Worm (Caenorhabditis elegans) whole organism, L4 larva: ENCODE data around the gene clec-213.

Experiments
- F26F4.8 ChIP-seq: fragments of 200-800 bp; sonication (Bioruptor generic); conservative IDR thresholded peaks from 2 replicates; pipeline ENCODE4 v1.3.6; 2022; ENCODE audit warnings: missing genetic modification characterization, missing compliant biosample characterization
- T20F7.1 ChIP-seq: fragments of 200-800 bp; sonication (Bioruptor generic); optimal IDR thresholded peaks from 2 replicates; lab custom pipeline; 2018; ENCODE audit warnings: mild to moderate bottlenecking, missing genetic modification characterization, missing compliant biosample characterization
- Y105C5A.15 ChIP-seq: fragments of 200-800 bp; sonication (Bioruptor generic); IDR thresholded peaks from 2 replicates; pipeline ENCODE4 v1.3.6; 2022; ENCODE audit warnings: missing genetic modification characterization, missing compliant biosample characterization
- Y5F2A.4 ChIP-seq: fragments of 200-800 bp; sonication (Bioruptor generic); optimal IDR thresholded peaks from 2 replicates; lab custom pipeline; 2018; ENCODE audit warnings: mild to moderate bottlenecking, missing genetic modification characterization, missing compliant biosample characterization
- aha-1 ChIP-seq: fragments of 150-350 bp; peaks from one replicate; lab custom pipeline; 2014; ENCODE audit warnings: missing biosample characterization, missing genetic modification characterization
- aly-2 ChIP-seq: sonication (generic microtip); optimal IDR thresholded peaks from 2 replicates; lab custom pipeline; 2018; ENCODE audit warnings: missing biosample characterization, missing genetic modification characterization
- attf-4 ChIP-seq: sonication (generic microtip); optimal IDR thresholded peaks from 3 replicates; lab custom pipeline; 2017; ENCODE audit warnings: missing biosample characterization, missing genetic modification characterization
- ceh-20 ChIP-seq: fragments of 200-800 bp; sonication (Bioruptor generic); IDR thresholded peaks from 2 replicates; pipeline ENCODE4 v1.3.6; 2022; ENCODE audit warnings: missing genetic modification reagents, missing genetic modification characterization, missing compliant biosample characterization
- ceh-62 ChIP-seq: sonication (generic microtip); optimal IDR thresholded peaks from 2 replicates; lab custom pipeline; 2017; ENCODE audit warnings: missing biosample characterization, missing genetic modification characterization
- ctbp-1 ChIP-seq: fragments of 200-800 bp; sonication (Bioruptor generic); IDR thresholded peaks from 2 replicates; pipeline ENCODE4 v1.3.6; 2022; ENCODE audit warnings: missing genetic modification reagents, missing genetic modification characterization, missing compliant biosample characterization
- daf-12 ChIP-seq: fragments of 150-350 bp; optimal IDR thresholded peaks from 2 replicates; lab custom pipeline; 2014; ENCODE audit warnings: missing biosample characterization, missing genetic modification reagents, missing genetic modification characterization
- dmd-6 ChIP-seq: fragments of 200-800 bp; sonication (Bioruptor generic); IDR thresholded peaks from 2 replicates; pipeline ENCODE4 v1.3.6; 2022; ENCODE audit warnings: missing genetic modification reagents, missing genetic modification characterization, missing compliant biosample characterization
- duxl-1 ChIP-seq: sonication (generic microtip); optimal IDR thresholded peaks from 2 replicates; lab custom pipeline; 2016; ENCODE audit warnings: mild to moderate bottlenecking, missing genetic modification characterization, moderate library complexity, missing compliant biosample characterization; ENCODE audit not compliant: poor library complexity
- egl-27 ChIP-seq: sonication (generic microtip); optimal IDR thresholded peaks from 3 replicates; lab custom pipeline; 2017; ENCODE audit warnings: missing biosample characterization, missing genetic modification reagents, missing genetic modification characterization
- egl-43 ChIP-seq: fragments of 200-800 bp; sonication (Bioruptor generic); IDR thresholded peaks from 2 replicates; pipeline ENCODE4 v1.3.6; 2022; ENCODE audit warnings: missing genetic modification reagents, missing genetic modification characterization, missing compliant biosample characterization
- fkh-10 ChIP-seq: fragments of 150-350 bp; optimal IDR thresholded peaks from 2 replicates; lab custom pipeline; 2014; ENCODE audit warnings: missing biosample characterization, missing genetic modification reagents, missing genetic modification characterization
- hlh-11 ChIP-seq: fragments of 200-800 bp; sonication (Bioruptor generic); optimal IDR thresholded peaks from 2 replicates; lab custom pipeline; 2018; ENCODE audit warnings: mild to moderate bottlenecking, missing genetic modification characterization, missing compliant biosample characterization
- hlh-30 ChIP-seq: sonication (generic microtip); optimal IDR thresholded peaks from 2 replicates; lab custom pipeline; 2017; ENCODE audit warnings: antibody characterized with exemption, mild to moderate bottlenecking, missing genetic modification characterization, missing compliant biosample characterization; ENCODE audit not compliant: insufficient read depth
- hmg-1.1 ChIP-seq: fragments of 200-800 bp; sonication (Bioruptor generic); IDR thresholded peaks from 2 replicates; pipeline ENCODE4 v1.3.6; 2022; ENCODE audit warnings: missing genetic modification reagents, missing genetic modification characterization, missing compliant biosample characterization
- lin-13 ChIP-seq: fragments of 150-350 bp; optimal IDR thresholded peaks from 2 replicates; lab custom pipeline; 2014; ENCODE audit warnings: missing biosample characterization, missing genetic modification reagents, missing genetic modification characterization
- lin-15B ChIP-seq: fragments of 150-350 bp; sonication (generic microtip); optimal IDR thresholded peaks from 3 replicates; lab custom pipeline; 2014; ENCODE audit warnings: missing biosample characterization, missing genetic modification characterization
- lin-29 ChIP-seq: fragments of 200-800 bp; sonication (Bioruptor generic); IDR thresholded peaks from 2 replicates; pipeline ENCODE4 v1.3.6; 2022; ENCODE audit warnings: missing genetic modification reagents, missing genetic modification characterization, missing compliant biosample characterization
- lsy-2 ChIP-seq, 2 experiments: fragments of 150-350 bp in 1 of 2; sonication (generic microtip) in 1 of 2; optimal IDR thresholded peaks; 2 replicates each; lab custom pipeline; 2014 to 2017; ENCODE audit warnings: missing biosample characterization in 2 of 2, missing genetic modification characterization in 2 of 2
- madf-5 ChIP-seq, 2 experiments: fragments of 200-800 bp; sonication (Bioruptor generic); IDR thresholded peaks; 2 replicates each; pipeline ENCODE4 v1.3.6; 2022; ENCODE audit warnings: missing compliant biosample characterization in 2 of 2, missing genetic modification characterization in 2 of 2
- madf-9 ChIP-seq: fragments of 200-800 bp; sonication (Bioruptor generic); conservative IDR thresholded peaks from 2 replicates; pipeline ENCODE4 v1.3.6; 2022; ENCODE audit warnings: missing genetic modification reagents, missing genetic modification characterization, missing compliant biosample characterization
- mep-1 ChIP-seq: fragments of 150-350 bp; sonication (generic microtip); optimal IDR thresholded peaks from 3 replicates; lab custom pipeline; 2014; ENCODE audit warnings: missing biosample characterization, missing genetic modification characterization
- mxl-2 ChIP-seq: fragments of 200-800 bp; sonication (Bioruptor generic); conservative IDR thresholded peaks from 2 replicates; pipeline ENCODE4 v1.3.6; 2022; ENCODE audit warnings: missing genetic modification reagents, missing genetic modification characterization, missing compliant biosample characterization
- nhr-10 ChIP-seq: fragments of 150-350 bp; optimal IDR thresholded peaks from 2 replicates; lab custom pipeline; 2014; ENCODE audit warnings: missing biosample characterization, missing genetic modification characterization
- nhr-111 ChIP-seq: fragments of 200-800 bp; sonication (Bioruptor generic); optimal IDR thresholded peaks from 2 replicates; lab custom pipeline; 2018; ENCODE audit warnings: mild to moderate bottlenecking, missing genetic modification characterization, missing compliant biosample characterization
- nhr-25 ChIP-seq: sonication (generic microtip); optimal IDR thresholded peaks from 2 replicates; lab custom pipeline; 2017; ENCODE audit warnings: missing genetic modification characterization, mild to moderate bottlenecking, missing compliant biosample characterization, antibody characterized with exemption, moderate library complexity, borderline replicate concordance; ENCODE audit not compliant: insufficient read depth
- nhr-28 ChIP-seq: fragments of 150-350 bp; optimal IDR thresholded peaks from 2 replicates; lab custom pipeline; 2014; ENCODE audit warnings: missing biosample characterization, missing genetic modification characterization
- saeg-2 ChIP-seq: fragments of 200-800 bp; sonication (Bioruptor generic); IDR thresholded peaks from 2 replicates; pipeline ENCODE4 v1.3.6; 2022; ENCODE audit warnings: missing genetic modification reagents, missing genetic modification characterization, missing compliant biosample characterization
- snpc-1.2 ChIP-seq: fragments of 200-800 bp; sonication (Bioruptor generic); IDR thresholded peaks from 2 replicates; pipeline ENCODE4 v1.3.6; 2022; ENCODE audit warnings: missing genetic modification reagents, missing genetic modification characterization, missing compliant biosample characterization
- tag-97 ChIP-seq: fragments of 200-800 bp; sonication (Bioruptor generic); IDR thresholded peaks from 2 replicates; pipeline ENCODE4 v1.3.6; 2022; ENCODE audit warnings: missing genetic modification characterization, missing compliant biosample characterization
- tra-1 ChIP-seq: fragments of 200-800 bp; sonication (Bioruptor generic); IDR thresholded peaks from 2 replicates; pipeline ENCODE4 v1.3.6; 2022; ENCODE audit warnings: missing genetic modification reagents, missing genetic modification characterization, missing compliant biosample characterization
- unc-130 ChIP-seq: sonication (generic microtip); optimal IDR thresholded peaks from 2 replicates; lab custom pipeline; 2016; ENCODE audit warnings: missing genetic modification reagents, missing genetic modification characterization, missing compliant biosample characterization
- unc-39 ChIP-seq: sonication (generic microtip); optimal IDR thresholded peaks from 2 replicates; lab custom pipeline; 2017; ENCODE audit warnings: missing biosample characterization, missing genetic modification characterization
- unc-62 ChIP-seq, 3 experiments: fragments of 150-350 bp in 1 of 3; sonication (generic microtip); optimal IDR thresholded peaks in 2 of 3; peaks in 1 of 3; 1 replicate in 1 of 3; 2 replicates in 2 of 3; lab custom pipeline; 2014 to 2017; ENCODE audit warnings: missing biosample characterization in 3 of 3, missing genetic modification characterization in 3 of 3, missing genetic modification reagents in 3 of 3, missing genotype in 1 of 3
- vab-7 ChIP-seq: fragments of 200-800 bp; sonication (Bioruptor generic); IDR thresholded peaks from 2 replicates; pipeline ENCODE4 v1.3.6; 2022; ENCODE audit warnings: missing genetic modification reagents, missing genetic modification characterization, missing compliant biosample characterization
- zfp-2 ChIP-seq: sonication (generic microtip); optimal IDR thresholded peaks from 2 replicates; lab custom pipeline; 2016; ENCODE audit warnings: mild to moderate bottlenecking, missing genetic modification characterization, missing compliant biosample characterization
- zfp-3 ChIP-seq: fragments of 200-800 bp; sonication (Bioruptor generic); conservative IDR thresholded peaks from 2 replicates; pipeline ENCODE4 v1.3.6; 2022; ENCODE audit warnings: missing genetic modification reagents, missing genetic modification characterization, missing compliant biosample characterization
- zip-2 ChIP-seq: fragments of 150-350 bp; optimal IDR thresholded peaks from 2 replicates; lab custom pipeline; 2014; ENCODE audit warnings: missing biosample characterization, missing genetic modification characterization

clec-213 gene

DNA sequence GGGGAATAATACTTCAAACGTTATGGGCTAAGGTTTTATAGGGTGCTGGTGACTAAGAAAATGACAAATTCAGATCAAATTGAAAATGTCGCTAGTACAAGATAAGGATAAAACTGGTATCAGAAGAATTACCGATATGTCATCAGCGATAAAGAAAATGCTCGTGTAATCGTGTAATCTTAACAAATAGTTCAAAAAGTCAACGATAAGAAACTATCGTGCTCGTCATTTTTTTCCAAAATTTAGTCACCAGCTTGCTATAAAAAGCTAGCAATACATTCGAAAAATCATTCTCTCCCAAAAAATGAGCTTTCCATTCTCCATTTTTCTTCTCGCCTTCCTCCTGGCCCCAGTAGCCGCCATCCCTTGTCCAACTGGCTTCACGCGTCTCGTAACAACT, 32.8 kb downstream of the clec-213 start, which contains the start of gene clec-45 (continued):
- no peak for TF ChIP-seq unc-130 (GFP tag; lab: Kevin White, UChicago)

DNA sequence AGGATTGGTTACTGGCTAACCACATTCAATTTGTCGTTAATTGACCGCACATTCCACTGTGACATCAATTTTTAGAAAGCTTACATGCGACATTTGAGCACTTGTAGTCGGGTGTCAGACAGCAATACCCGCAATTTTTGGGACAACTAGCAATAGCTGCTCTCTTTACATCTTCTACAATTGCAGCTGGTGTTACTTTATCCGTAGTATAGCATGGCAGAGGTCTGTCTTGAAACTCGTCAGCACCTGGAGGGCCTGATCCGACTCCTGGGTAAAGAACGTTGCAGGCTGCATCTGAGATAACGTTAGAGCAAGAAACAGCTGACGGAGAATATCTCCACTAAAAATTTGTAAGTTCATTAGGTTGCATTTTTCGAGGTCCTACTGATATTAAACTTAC, 34.4 kb downstream of the clec-213 start:
- TF ChIP-seq dmd-6 (GFP tag; lab: Robert Waterston, UW): no peak
- TF ChIP-seq mxl-2 (GFP tag; lab: Robert Waterston, UW): no peak
- TF ChIP-seq egl-27 (tag; lab: Kevin White, UChicago): no peak
- TF ChIP-seq vab-7 (GFP tag; lab: Robert Waterston, UW): no peak
- no peak for TF ChIP-seq Y5F2A.4 (GFP tag; lab: Kevin White, UChicago)
- TF ChIP-seq saeg-2 (GFP tag; lab: Robert Waterston, UW): no peak
- no peak for TF ChIP-seq zfp-3 (GFP tag; lab: Robert Waterston, UW)
- no peak for TF ChIP-seq nhr-10 (tag; lab: Kevin White, UChicago)
- TF ChIP-seq hmg-1.1 (GFP tag; lab: Robert Waterston, UW): no peak
- TF ChIP-seq tag-97 (GFP tag; lab: Robert Waterston, UW): no peak
- no peak for TF ChIP-seq nhr-28 (tag; lab: Kevin White, UChicago)
- TF ChIP-seq unc-62 (GFP tag; optimal IDR thresholded peaks at IDR 0.05 in 1 of 2; lab: Kevin White, UChicago): peak in 1 of 2 experiments; percentile 76
- TF ChIP-seq unc-62 (tag; optimal IDR thresholded peaks at IDR 0.05; lab: Kevin White, UChicago): no peak
- TF ChIP-seq madf-5 (GFP tag; IDR thresholded peaks at IDR 0.05; lab: Robert Waterston, UW): no peak
- no peak for TF ChIP-seq aly-2 (tag; lab: Kevin White, UChicago)
- TF ChIP-seq lsy-2 (tag; optimal IDR thresholded peaks at IDR 0.05; lab: Kevin White, UChicago): no peak
- TF ChIP-seq madf-9 (GFP tag; lab: Robert Waterston, UW): no peak
- TF ChIP-seq zfp-2 (tag; lab: Kevin White, UChicago): no peak
- peak; percentile 78 for TF ChIP-seq aha-1 (tag; lab: Kevin White, UChicago)

DNA sequence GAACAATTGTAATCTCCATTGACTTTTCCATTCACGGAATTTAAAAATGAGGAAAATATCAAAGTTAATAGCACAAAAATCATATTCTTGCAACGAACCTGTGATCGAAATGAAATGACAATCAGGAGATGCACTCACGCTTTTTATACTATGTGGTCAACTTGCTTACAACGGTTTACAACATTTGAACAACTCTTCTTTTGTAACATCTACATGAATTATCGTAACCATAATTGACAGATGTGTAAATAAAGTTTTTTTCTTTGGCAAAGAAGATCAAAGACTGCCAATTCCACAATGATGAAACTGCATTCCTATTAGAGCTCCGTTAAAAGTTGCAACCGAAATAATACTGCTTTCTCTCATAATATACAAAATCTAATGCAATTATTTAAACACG, 34.8 kb downstream of the clec-213 start, which contains the start of gene F07C4.10:
Gene F07C4.10, minus strand, starts transcription at position 101 of the 400 bp plus-strand sequence.
- TF ChIP-seq aly-2 (tag; lab: Kevin White, UChicago) (no peak), hlh-11 (tag; lab: Kevin White, UChicago) (no peak), saeg-2 (GFP tag; lab: Robert Waterston, UW) (no peak), attf-4 (tag; lab: Kevin White, UChicago) (no peak), nhr-25 (tag; lab: Kevin White, UChicago) (no peak), ctbp-1 (GFP tag; lab: Robert Waterston, UW) (no peak), lin-29 (no peak), duxl-1 (tag; lab: Kevin White, UChicago) (no peak), egl-43 (GFP tag; lab: Robert Waterston, UW) (no peak), T20F7.1 (GFP tag; lab: Kevin White, UChicago) (no peak), snpc-1.2 (GFP tag; lab: Robert Waterston, UW) (no peak), ceh-62 (tag; lab: Kevin White, UChicago) (no peak), lin-13 (GFP tag; lab: Kevin White, UChicago) (no peak)

DNA sequence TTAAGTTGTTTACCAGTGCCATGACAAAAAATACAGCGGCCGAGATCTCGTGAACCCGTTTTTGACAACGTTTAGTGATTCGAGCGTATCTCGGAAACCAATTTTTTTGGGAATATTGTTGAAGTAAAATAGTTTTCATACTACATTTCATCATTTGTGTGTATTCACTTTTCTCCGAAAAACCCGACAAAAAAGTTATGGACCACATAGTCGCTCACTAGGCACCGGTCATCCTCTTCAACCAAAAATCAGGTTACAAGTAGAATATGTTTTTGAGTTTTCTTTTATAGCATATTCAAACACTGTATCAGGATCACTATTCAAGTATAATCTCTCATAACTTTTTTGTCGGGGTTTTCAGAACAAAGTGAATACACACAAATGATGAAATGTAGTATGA, 36.8 kb downstream of the clec-213 start:
- TF ChIP-seq lin-15B (no peak), unc-62 (GFP tag; optimal IDR thresholded peaks at IDR 0.05 in 1 of 2; lab: Kevin White, UChicago) (peak in 1 of 2 experiments; percentile 92), unc-62 (tag; optimal IDR thresholded peaks at IDR 0.05; lab: Kevin White, UChicago) (no peak)
- TF ChIP-seq, all 104 proteins: peak for 1

DNA sequence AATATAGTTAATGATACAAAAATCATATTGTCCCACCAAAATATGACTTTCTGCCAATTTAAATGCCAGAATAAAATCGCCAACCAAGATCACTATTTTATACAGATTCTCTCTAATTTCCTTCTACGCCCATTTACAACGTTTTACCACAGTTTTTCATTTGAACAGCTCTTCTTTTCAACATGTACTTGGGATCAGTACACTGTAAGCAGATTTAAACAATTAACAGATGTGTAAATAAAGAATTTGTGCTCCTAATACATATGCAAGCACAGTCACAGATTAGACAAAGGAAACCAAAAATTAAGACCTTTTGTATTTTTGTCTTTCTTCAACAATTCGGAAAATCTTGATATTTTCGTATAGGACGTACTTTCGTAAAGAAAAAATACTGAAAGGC, 38.5 kb downstream of the clec-213 start, which contains the start of gene F07C4.11:
Gene F07C4.11, minus strand, starts transcription at position 101 of the 400 bp plus-strand sequence.
- no peak for TF ChIP-seq hlh-30
- TF ChIP-seq saeg-2 (GFP tag; lab: Robert Waterston, UW): no peak
- TF ChIP-seq ctbp-1 (GFP tag; lab: Robert Waterston, UW): no peak
- no peak for TF ChIP-seq unc-39
- no peak for TF ChIP-seq Y105C5A.15 (GFP tag; lab: Robert Waterston, UW)
- TF ChIP-seq ceh-20 (GFP tag; lab: Robert Waterston, UW): no peak
- TF ChIP-seq F26F4.8: no peak
- no peak for TF ChIP-seq fkh-10 (GFP tag; lab: Kevin White, UChicago)
- no peak for TF ChIP-seq lsy-2 (tag; optimal IDR thresholded peaks at IDR 0.05; lab: Kevin White, UChicago)
- TF ChIP-seq nhr-111 (GFP tag; lab: Kevin White, UChicago): no peak
- TF ChIP-seq mep-1 (tag; lab: Kevin White, UChicago): no peak
- TF ChIP-seq aha-1 (tag; lab: Kevin White, UChicago): no peak
- TF ChIP-seq zip-2 (tag; lab: Kevin White, UChicago): no peak
- TF ChIP-seq daf-12: no peak
- no peak for TF ChIP-seq tra-1
